Worm (Caenorhabditis elegans) whole organism, L2 larva: Measurements from ENCODE around the gene F19H8.2.

Experiments used
- C34F6.9 ChIP-seq: fragments of 150-350 bp; optimal IDR thresholded peaks from 2 replicates; lab custom pipeline; 2014; ENCODE audit warnings: missing biosample characterization, missing genetic modification characterization
- F13H6.1 ChIP-seq: sonication (generic microtip); optimal IDR thresholded peaks from 2 replicates; lab custom pipeline; 2016; ENCODE audit warnings: missing genetic modification characterization, missing compliant biosample characterization
- Y55F3AM.14 ChIP-seq: fragments of 200-800 bp; sonication (Bioruptor generic); optimal IDR thresholded peaks from 2 replicates; lab custom pipeline; 2018; ENCODE audit warnings: mild to moderate bottlenecking, missing genetic modification characterization, missing compliant biosample characterization
- alr-1 ChIP-seq: fragments of 150-350 bp; optimal IDR thresholded peaks from 2 replicates; lab custom pipeline; 2014; ENCODE audit warnings: missing biosample characterization, missing genetic modification characterization
- aly-2 ChIP-seq: fragments of 150-350 bp; optimal IDR thresholded peaks from 2 replicates; lab custom pipeline; 2014; ENCODE audit warnings: missing biosample characterization, missing genetic modification characterization
- ama-1 ChIP-seq: fragments of 150-350 bp; optimal IDR thresholded peaks from 2 replicates; lab custom pipeline; 2018; ENCODE audit warnings: inconsistent platforms
- blmp-1 ChIP-seq: sonication (generic microtip); optimal IDR thresholded peaks from 2 replicates; lab custom pipeline; 2017; ENCODE audit warnings: missing genetic modification characterization, mild to moderate bottlenecking, missing compliant biosample characterization, antibody characterized with exemption, moderate library complexity; ENCODE audit not compliant: insufficient read depth
- crh-2 ChIP-seq: sonication (generic microtip); optimal IDR thresholded peaks from 2 replicates; lab custom pipeline; 2017; ENCODE audit warnings: missing biosample characterization, missing genetic modification characterization
- egl-27 ChIP-seq: sonication (generic microtip); optimal IDR thresholded peaks from 3 replicates; lab custom pipeline; 2017; ENCODE audit warnings: missing biosample characterization, missing genetic modification reagents, missing genetic modification characterization
- elt-1 ChIP-seq: fragments of 150-350 bp; optimal IDR thresholded peaks from 2 replicates; lab custom pipeline; 2014; ENCODE audit warnings: missing biosample characterization, missing genetic modification characterization
- elt-3 ChIP-seq: sonication (generic microtip); optimal IDR thresholded peaks from 2 replicates; lab custom pipeline; 2017; ENCODE audit warnings: missing biosample characterization, missing genetic modification characterization
- fos-1 ChIP-seq: fragments of 150-350 bp; optimal IDR thresholded peaks from 2 replicates; lab custom pipeline; 2014; ENCODE audit warnings: missing biosample characterization, missing genetic modification characterization
- gmeb-1 ChIP-seq: fragments of 150-350 bp; optimal IDR thresholded peaks from 2 replicates; lab custom pipeline; 2014; ENCODE audit warnings: missing biosample characterization, missing genetic modification characterization
- lin-11 ChIP-seq: fragments of 150-350 bp; sonication (generic microtip); optimal IDR thresholded peaks from 2 replicates; lab custom pipeline; 2014; ENCODE audit warnings: missing biosample characterization, missing genetic modification characterization, inconsistent platforms, mixed read lengths
- lin-13 ChIP-seq: fragments of 150-350 bp; optimal IDR thresholded peaks from 2 replicates; lab custom pipeline; 2014; ENCODE audit warnings: missing biosample characterization, missing genetic modification reagents, missing genetic modification characterization
- lin-39 ChIP-seq: fragments of 150-350 bp; optimal IDR thresholded peaks from 2 replicates; lab custom pipeline; 2014; ENCODE audit warnings: missing biosample characterization, missing genetic modification reagents, missing genetic modification characterization
- lsy-2 ChIP-seq, 2 experiments: fragments of 150-350 bp in 1 of 2; sonication (generic microtip) in 1 of 2; optimal IDR thresholded peaks; 2 replicates each; lab custom pipeline; 2014 to 2017; ENCODE audit warnings: missing biosample characterization in 2 of 2, missing genetic modification characterization in 2 of 2
- mbf-1 ChIP-seq: sonication (generic microtip); optimal IDR thresholded peaks from 2 replicates; lab custom pipeline; 2017; ENCODE audit warnings: missing biosample characterization, missing genetic modification characterization
- mdl-1 ChIP-seq, 2 experiments: fragments of 150-350 bp in 1 of 2; sonication (generic microtip) in 1 of 2; optimal IDR thresholded peaks; 2 replicates each; lab custom pipeline; 2017; ENCODE audit warnings: missing biosample characterization in 2 of 2, missing genetic modification characterization in 2 of 2
- nhr-10 ChIP-seq: sonication (generic microtip); optimal IDR thresholded peaks from 2 replicates; lab custom pipeline; 2017; ENCODE audit warnings: missing biosample characterization, missing genetic modification characterization
- nhr-11 ChIP-seq: fragments of 150-350 bp; optimal IDR thresholded peaks from 2 replicates; lab custom pipeline; 2014; ENCODE audit warnings: missing biosample characterization, missing genetic modification characterization
- nhr-129 ChIP-seq: fragments of 150-350 bp; optimal IDR thresholded peaks from 2 replicates; lab custom pipeline; 2014; ENCODE audit warnings: missing biosample characterization, missing genetic modification characterization
- nhr-23 ChIP-seq: fragments of 150-350 bp; optimal IDR thresholded peaks from 2 replicates; lab custom pipeline; 2014; ENCODE audit warnings: missing biosample characterization, missing genetic modification reagents, missing genetic modification characterization
- nhr-237 ChIP-seq: fragments of 150-350 bp; optimal IDR thresholded peaks from 2 replicates; lab custom pipeline; 2014; ENCODE audit warnings: missing biosample characterization, missing genetic modification characterization
- nhr-25 ChIP-seq: fragments of 150-350 bp; sonication (generic microtip); optimal IDR thresholded peaks from 3 replicates; lab custom pipeline; 2014; ENCODE audit warnings: missing biosample characterization, missing genetic modification characterization
- nhr-6 ChIP-seq: fragments of 150-350 bp; optimal IDR thresholded peaks from 2 replicates; lab custom pipeline; 2014; ENCODE audit warnings: missing biosample characterization, missing genetic modification characterization
- nhr-77 ChIP-seq: fragments of 150-350 bp; optimal IDR thresholded peaks from 2 replicates; lab custom pipeline; 2014; ENCODE audit warnings: missing biosample characterization, missing genetic modification characterization
- peb-1 ChIP-seq: fragments of 150-350 bp; optimal IDR thresholded peaks from 2 replicates; lab custom pipeline; 2014; ENCODE audit warnings: missing biosample characterization, missing genetic modification characterization
- sem-4 ChIP-seq: fragments of 150-350 bp; optimal IDR thresholded peaks from 2 replicates; lab custom pipeline; 2014; ENCODE audit warnings: missing biosample characterization, missing genetic modification reagents, missing genetic modification characterization
- skn-1 ChIP-seq: sonication (generic microtip); optimal IDR thresholded peaks from 2 replicates; lab custom pipeline; 2017; ENCODE audit warnings: missing biosample characterization, missing genetic modification characterization
- sma-3 ChIP-seq: sonication (generic microtip); optimal IDR thresholded peaks from 2 replicates; lab custom pipeline; 2016; ENCODE audit warnings: missing genetic modification reagents, missing genetic modification characterization, missing compliant biosample characterization
- sma-9 ChIP-seq, 2 experiments: fragments of 150-350 bp in 1 of 2; sonication (generic microtip) in 1 of 2; optimal IDR thresholded peaks; 2 replicates each; lab custom pipeline; 2014 to 2016; ENCODE audit warnings: missing genetic modification characterization in 2 of 2, mild to moderate bottlenecking in 1 of 2, missing biosample characterization in 1 of 2, missing compliant biosample characterization in 1 of 2, missing genetic modification reagents in 1 of 2, moderate library complexity in 1 of 2
- snpc-4 ChIP-seq: fragments of 150-350 bp; optimal IDR thresholded peaks from 2 replicates; lab custom pipeline; 2014; ENCODE audit warnings: missing biosample characterization, missing genetic modification characterization
- unc-39 ChIP-seq: fragments of 150-350 bp; optimal IDR thresholded peaks from 2 replicates; lab custom pipeline; 2014; ENCODE audit warnings: missing biosample characterization, missing genetic modification characterization
- unc-55 ChIP-seq: fragments of 150-350 bp; sonication (generic microtip); optimal IDR thresholded peaks from 3 replicates; lab custom pipeline; 2014; ENCODE audit warnings: missing biosample characterization, missing genetic modification reagents, missing genetic modification characterization
- unc-62 ChIP-seq: fragments of 150-350 bp; optimal IDR thresholded peaks from 2 replicates; lab custom pipeline; 2014; ENCODE audit warnings: missing biosample characterization, missing genetic modification reagents, missing genetic modification characterization
- zag-1 ChIP-seq: fragments of 150-350 bp; optimal IDR thresholded peaks from 2 replicates; lab custom pipeline; 2014; ENCODE audit warnings: missing biosample characterization, missing genetic modification characterization
- ztf-1 ChIP-seq: fragments of 200-800 bp; sonication (Bioruptor generic); conservative IDR thresholded peaks from 2 replicates; pipeline ENCODE4 v1.3.6; 2022; ENCODE audit warnings: missing genetic modification characterization, missing compliant biosample characterization
- ztf-4 ChIP-seq: fragments of 150-350 bp; optimal IDR thresholded peaks from 2 replicates; lab custom pipeline; 2014; ENCODE audit warnings: missing biosample characterization, missing genetic modification characterization

The F19H8.2 gene

DNA sequence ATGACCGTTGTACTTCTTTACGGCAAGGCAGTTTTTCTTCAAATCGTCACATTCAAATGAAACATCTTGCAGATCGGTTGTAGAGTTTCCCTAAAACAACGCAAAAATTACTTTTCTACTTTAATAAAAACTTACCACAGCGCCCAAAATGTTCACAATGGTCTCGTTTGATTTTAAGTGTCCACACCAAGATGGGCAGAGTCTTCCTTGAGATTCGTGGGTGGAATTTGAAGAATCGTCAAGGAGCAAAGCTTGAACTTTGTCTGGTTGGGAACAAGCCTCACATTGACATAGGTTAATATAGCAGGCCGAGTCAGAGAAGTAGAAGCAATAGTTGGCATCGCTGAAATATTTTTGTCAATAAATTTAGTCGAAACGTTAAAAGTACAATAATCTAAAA lies 643 bp downstream of the F19H8.2 start:
- TF ChIP-seq sem-4 (no peak), fos-1 (tag; lab: Kevin White, UChicago) (no peak), egl-27 (tag; lab: Kevin White, UChicago) (no peak), nhr-6 (tag; lab: Kevin White, UChicago) (peak; percentile 11)

ce11 chrII:14604261-14604660 lies 1.4 kb downstream of the F19H8.2 start:
- TF ChIP-seq sem-4 (no peak), alr-1 (tag; lab: Kevin White, UChicago) (no peak), nhr-10 (tag; lab: Kevin White, UChicago) (no peak), lin-39 (tag; lab: Kevin White, UChicago) (no peak), unc-39 (tag; lab: Kevin White, UChicago) (no peak), mbf-1 (tag; lab: Kevin White, UChicago) (no peak), ama-1 (lab: Kevin White, UChicago) (no peak), ztf-1 (GFP tag; lab: Robert Waterston, UW) (no peak), gmeb-1 (tag; lab: Kevin White, UChicago) (no peak), elt-1 (tag; lab: Kevin White, UChicago) (no peak), lin-13 (GFP tag; lab: Kevin White, UChicago) (no peak), nhr-129 (tag; lab: Kevin White, UChicago) (no peak), unc-62 (no peak), blmp-1 (tag; lab: Kevin White, UChicago) (no peak), peb-1 (tag; lab: Kevin White, UChicago) (no peak), lsy-2 (tag; optimal IDR thresholded peaks at IDR 0.05; lab: Kevin White, UChicago) (no peak), sma-9 (GFP tag; optimal IDR thresholded peaks at IDR 0.05; lab: Kevin White, UChicago) (no peak), sma-9 (tag; optimal IDR thresholded peaks at IDR 0.05; lab: Kevin White, UChicago) (no peak), crh-2 (tag; lab: Kevin White, UChicago) (no peak), sma-3 (GFP tag; lab: Kevin White, UChicago) (no peak)

DNA sequence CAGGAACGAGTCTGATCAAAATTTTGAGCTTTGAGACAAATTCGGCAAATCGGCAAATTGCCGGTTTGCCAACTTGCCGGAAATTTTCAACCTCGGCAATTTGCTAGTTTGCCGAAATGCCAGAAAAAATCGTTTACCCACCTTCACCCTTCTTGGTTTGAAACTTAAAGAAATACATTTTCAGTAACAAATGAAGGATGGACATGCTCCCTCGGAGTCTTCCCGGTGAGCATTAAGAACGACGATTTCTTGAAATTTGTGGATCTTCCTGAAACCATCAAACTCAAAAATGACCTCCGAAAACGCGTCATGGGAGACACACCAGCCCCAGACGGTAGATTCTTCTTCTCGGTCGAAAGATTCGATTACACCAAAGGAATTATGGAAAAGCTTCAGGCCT lies 2.9 kb downstream of the F19H8.2 start:
- TF ChIP-seq snpc-4 (tag; lab: Kevin White, UChicago) = no peak
- no peak for TF ChIP-seq C34F6.9
- TF ChIP-seq unc-55 (GFP tag; lab: Kevin White, UChicago) = no peak
- no peak for TF ChIP-seq lin-13 (GFP tag; lab: Kevin White, UChicago)
- TF ChIP-seq nhr-11 (tag; lab: Kevin White, UChicago) = no peak
- no peak for TF ChIP-seq nhr-25
- TF ChIP-seq unc-39 (tag; lab: Kevin White, UChicago) = no peak
- no peak for TF ChIP-seq blmp-1 (tag; lab: Kevin White, UChicago)
- no peak for TF ChIP-seq sma-3 (GFP tag; lab: Kevin White, UChicago)
- TF ChIP-seq nhr-77 = no peak
- no peak for TF ChIP-seq lin-11 (tag; lab: Kevin White, UChicago)
- TF ChIP-seq elt-3 (tag; lab: Kevin White, UChicago) = no peak

DNA sequence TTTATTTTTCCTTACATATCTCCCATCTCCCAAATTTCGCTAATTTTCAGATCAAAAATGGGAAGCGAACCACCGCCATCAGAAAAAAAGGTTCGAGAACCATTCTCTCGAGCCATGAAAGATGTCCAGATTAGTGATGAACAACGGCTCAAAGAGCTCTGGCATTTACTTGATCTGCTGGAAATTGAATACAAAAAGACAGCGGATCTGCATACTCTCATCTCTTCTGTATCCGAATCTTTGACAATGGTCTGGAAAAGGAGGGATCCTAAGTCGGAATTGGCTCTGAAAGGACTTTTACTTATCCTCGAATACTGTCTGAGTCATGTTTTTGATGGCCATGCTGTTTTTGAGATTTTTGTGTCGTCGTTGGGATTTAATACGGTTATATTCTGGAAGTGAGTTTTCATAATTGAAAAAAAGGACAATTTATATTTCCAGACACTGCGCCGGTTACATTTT lies 4.8 kb downstream of the F19H8.2 start, which contains the start of gene tps-2:
Gene tps-2 (plus strand): TSS at position 51 of the 462 bp plus-strand sequence.
- TF ChIP-seq sma-3 (GFP tag; lab: Kevin White, UChicago) (no peak), ama-1 (lab: Kevin White, UChicago) (peak; percentile 60)

ce11 chrII:14599933-14600630 lies 5.6 kb downstream of the F19H8.2 start:
- TF ChIP-seq sma-3 (GFP tag; lab: Kevin White, UChicago) (peak; percentile 15), aly-2 (tag; lab: Kevin White, UChicago) (no peak), skn-1 (tag; lab: Kevin White, UChicago) (no peak), crh-2 (tag; lab: Kevin White, UChicago) (peak; percentile 31), nhr-23 (tag; lab: Kevin White, UChicago) (no peak), sma-9 (GFP tag; optimal IDR thresholded peaks at IDR 0.05; lab: Kevin White, UChicago) (peak; percentile 68), sma-9 (tag; optimal IDR thresholded peaks at IDR 0.05; lab: Kevin White, UChicago) (no peak), peb-1 (tag; lab: Kevin White, UChicago) (no peak), lsy-2 (tag; optimal IDR thresholded peaks at IDR 0.05; lab: Kevin White, UChicago) (peak in 1 of 2 experiments; percentile 11), C34F6.9 (no peak), nhr-25 (peak; percentile 27), blmp-1 (tag; lab: Kevin White, UChicago) (peak; percentile 26), Y55F3AM.14 (GFP tag; lab: Kevin White, UChicago) (no peak), elt-1 (tag; lab: Kevin White, UChicago) (no peak), lin-13 (GFP tag; lab: Kevin White, UChicago) (no peak), egl-27 (tag; lab: Kevin White, UChicago) (no peak), snpc-4 (tag; lab: Kevin White, UChicago) (no peak), nhr-77 (no peak), mdl-1 (tag; optimal IDR thresholded peaks at IDR 0.05; lab: Kevin White, UChicago) (no peak), nhr-11 (tag; lab: Kevin White, UChicago) (no peak), ztf-1 (GFP tag; lab: Robert Waterston, UW) (no peak), nhr-237 (no peak), mbf-1 (tag; lab: Kevin White, UChicago) (no peak), F13H6.1 (no peak), lin-11 (tag; lab: Kevin White, UChicago) (no peak), elt-3 (tag; lab: Kevin White, UChicago) (no peak), unc-62 (no peak), zag-1 (no peak), ztf-4 (no peak)
